Worm (Caenorhabditis elegans) whole organism, L4 larva: ENCODE measurements around the gene nspc-4.
A peak's percentile ranks its signal among the peaks of the same experiment; 100 is the strongest.

Source experiments
- F10B5.3 ChIP-seq: sonication (generic microtip); optimal IDR thresholded peaks from 2 replicates; lab custom pipeline; 2016; ENCODE audit warnings: mild to moderate bottlenecking, missing genetic modification characterization, missing compliant biosample characterization
- F37D6.2 ChIP-seq: sonication (generic microtip); optimal IDR thresholded peaks from 2 replicates; lab custom pipeline; 2016; ENCODE audit warnings: mild to moderate bottlenecking, missing genetic modification characterization, missing compliant biosample characterization
- F49E8.2 ChIP-seq: sonication (generic microtip); optimal IDR thresholded peaks from 2 replicates; lab custom pipeline; 2016; ENCODE audit warnings: missing compliant biosample characterization, mild to moderate bottlenecking, missing genetic modification characterization, borderline replicate concordance
- T26A8.4 ChIP-seq: fragments of 200-800 bp; sonication (Bioruptor generic); IDR thresholded peaks from 2 replicates; pipeline ENCODE4 v1.3.6; 2022; ENCODE audit warnings: missing genetic modification characterization, missing compliant biosample characterization
- Y105C5A.15 ChIP-seq: fragments of 200-800 bp; sonication (Bioruptor generic); IDR thresholded peaks from 2 replicates; pipeline ENCODE4 v1.3.6; 2022; ENCODE audit warnings: missing genetic modification characterization, missing compliant biosample characterization
- Y48G9A.11 ChIP-seq: fragments of 200-800 bp; sonication (Bioruptor generic); IDR thresholded peaks from 2 replicates; pipeline ENCODE4 v1.3.6; 2022; ENCODE audit warnings: missing genetic modification reagents, missing genetic modification characterization, missing compliant biosample characterization
- Y5F2A.4 ChIP-seq: fragments of 200-800 bp; sonication (Bioruptor generic); optimal IDR thresholded peaks from 2 replicates; lab custom pipeline; 2018; ENCODE audit warnings: mild to moderate bottlenecking, missing genetic modification characterization, missing compliant biosample characterization
- ZK337.2 ChIP-seq: fragments of 200-800 bp; sonication (Bioruptor generic); IDR thresholded peaks from 2 replicates; pipeline ENCODE4 v1.3.6; 2022; ENCODE audit warnings: missing genetic modification reagents, missing genetic modification characterization, missing compliant biosample characterization
- aha-1 ChIP-seq: fragments of 150-350 bp; peaks from one replicate; lab custom pipeline; 2014; ENCODE audit warnings: missing biosample characterization, missing genetic modification characterization
- aly-2 ChIP-seq: sonication (generic microtip); optimal IDR thresholded peaks from 2 replicates; lab custom pipeline; 2018; ENCODE audit warnings: missing biosample characterization, missing genetic modification characterization
- ceh-28 ChIP-seq: fragments of 150-350 bp; optimal IDR thresholded peaks from 2 replicates; lab custom pipeline; 2014; ENCODE audit warnings: missing biosample characterization, missing genetic modification reagents, missing genetic modification characterization
- ceh-32 ChIP-seq: sonication (generic microtip); optimal IDR thresholded peaks from 2 replicates; lab custom pipeline; 2016; ENCODE audit warnings: mild to moderate bottlenecking, missing genetic modification characterization, missing compliant biosample characterization; ENCODE audit not compliant: poor library complexity
- daf-16 ChIP-seq, 3 experiments: sonication (generic microtip); optimal IDR thresholded peaks; 2 replicates each; lab custom pipeline; 2016 to 2017; ENCODE audit warnings: missing genetic modification characterization in 3 of 3, missing genetic modification reagents in 3 of 3, mild to moderate bottlenecking in 2 of 3, missing compliant biosample characterization in 2 of 3, missing biosample characterization in 1 of 3, moderate library complexity in 1 of 3
- dmd-8 ChIP-seq: fragments of 200-800 bp; sonication (Bioruptor generic); IDR thresholded peaks from 2 replicates; pipeline ENCODE4 v1.3.6; 2022; ENCODE audit warnings: missing genetic modification characterization, missing compliant biosample characterization
- dve-1 ChIP-seq: sonication (generic microtip); optimal IDR thresholded peaks from 2 replicates; lab custom pipeline; 2017; ENCODE audit warnings: antibody characterized with exemption, mild to moderate bottlenecking, missing genetic modification characterization, missing compliant biosample characterization; ENCODE audit not compliant: insufficient read depth
- egl-27 ChIP-seq: sonication (generic microtip); optimal IDR thresholded peaks from 3 replicates; lab custom pipeline; 2017; ENCODE audit warnings: missing biosample characterization, missing genetic modification reagents, missing genetic modification characterization
- egl-43 ChIP-seq: fragments of 200-800 bp; sonication (Bioruptor generic); IDR thresholded peaks from 2 replicates; pipeline ENCODE4 v1.3.6; 2022; ENCODE audit warnings: missing genetic modification reagents, missing genetic modification characterization, missing compliant biosample characterization
- fkh-10 ChIP-seq: fragments of 150-350 bp; optimal IDR thresholded peaks from 2 replicates; lab custom pipeline; 2014; ENCODE audit warnings: missing biosample characterization, missing genetic modification reagents, missing genetic modification characterization
- hif-1 ChIP-seq, 2 experiments: sonication (generic microtip); optimal IDR thresholded peaks; 2 replicates each; lab custom pipeline; 2016 to 2017; ENCODE audit warnings: missing compliant biosample characterization in 2 of 2, missing genetic modification characterization in 2 of 2, missing genetic modification reagents in 2 of 2, missing genotype in 2 of 2, mild to moderate bottlenecking in 1 of 2
- hlh-30 ChIP-seq: sonication (generic microtip); optimal IDR thresholded peaks from 2 replicates; lab custom pipeline; 2017; ENCODE audit warnings: antibody characterized with exemption, mild to moderate bottlenecking, missing genetic modification characterization, missing compliant biosample characterization; ENCODE audit not compliant: insufficient read depth
- hmg-1.1 ChIP-seq: fragments of 200-800 bp; sonication (Bioruptor generic); IDR thresholded peaks from 2 replicates; pipeline ENCODE4 v1.3.6; 2022; ENCODE audit warnings: missing genetic modification reagents, missing genetic modification characterization, missing compliant biosample characterization
- jun-1 ChIP-seq: fragments of 150-350 bp; optimal IDR thresholded peaks from 2 replicates; lab custom pipeline; 2014; ENCODE audit warnings: missing biosample characterization, missing genetic modification reagents, missing genetic modification characterization
- lin-38 ChIP-seq: fragments of 200-800 bp; sonication (Bioruptor generic); IDR thresholded peaks from 2 replicates; pipeline ENCODE4 v1.3.6; 2022; ENCODE audit warnings: missing genetic modification reagents, missing genetic modification characterization, missing compliant biosample characterization
- lin-39 ChIP-seq: fragments of 150-350 bp; optimal IDR thresholded peaks from 2 replicates; lab custom pipeline; 2014; ENCODE audit warnings: missing biosample characterization, missing genetic modification reagents, missing genetic modification characterization
- lir-3 ChIP-seq: sonication (generic microtip); optimal IDR thresholded peaks from 2 replicates; lab custom pipeline; 2016; ENCODE audit warnings: mild to moderate bottlenecking, missing genetic modification characterization, missing compliant biosample characterization
- lsy-2 ChIP-seq, 2 experiments: fragments of 150-350 bp in 1 of 2; sonication (generic microtip) in 1 of 2; optimal IDR thresholded peaks; 2 replicates each; lab custom pipeline; 2014 to 2017; ENCODE audit warnings: missing biosample characterization in 2 of 2, missing genetic modification characterization in 2 of 2
- madf-9 ChIP-seq: fragments of 200-800 bp; sonication (Bioruptor generic); conservative IDR thresholded peaks from 2 replicates; pipeline ENCODE4 v1.3.6; 2022; ENCODE audit warnings: missing genetic modification reagents, missing genetic modification characterization, missing compliant biosample characterization
- mdt-29 ChIP-seq: fragments of 200-800 bp; sonication (Bioruptor generic); IDR thresholded peaks from 2 replicates; pipeline ENCODE4 v1.3.6; 2022; ENCODE audit warnings: missing genetic modification reagents, missing genetic modification characterization, missing compliant biosample characterization
- mxl-2 ChIP-seq: fragments of 200-800 bp; sonication (Bioruptor generic); conservative IDR thresholded peaks from 2 replicates; pipeline ENCODE4 v1.3.6; 2022; ENCODE audit warnings: missing genetic modification reagents, missing genetic modification characterization, missing compliant biosample characterization
- mxl-3 ChIP-seq: fragments of 200-800 bp; sonication (Bioruptor generic); optimal IDR thresholded peaks from 2 replicates; lab custom pipeline; 2018; ENCODE audit warnings: mild to moderate bottlenecking, missing genetic modification characterization, missing compliant biosample characterization
- nhr-10 ChIP-seq: fragments of 150-350 bp; optimal IDR thresholded peaks from 2 replicates; lab custom pipeline; 2014; ENCODE audit warnings: missing biosample characterization, missing genetic modification characterization
- nhr-102 ChIP-seq: sonication (generic microtip); optimal IDR thresholded peaks from 2 replicates; lab custom pipeline; 2016; ENCODE audit warnings: mild to moderate bottlenecking, missing genetic modification characterization, moderate library complexity, missing compliant biosample characterization
- nhr-11 ChIP-seq: fragments of 150-350 bp; optimal IDR thresholded peaks from 2 replicates; lab custom pipeline; 2014; ENCODE audit warnings: missing biosample characterization, missing genetic modification characterization
- nhr-25 ChIP-seq: sonication (generic microtip); optimal IDR thresholded peaks from 2 replicates; lab custom pipeline; 2017; ENCODE audit warnings: missing genetic modification characterization, mild to moderate bottlenecking, missing compliant biosample characterization, antibody characterized with exemption, moderate library complexity, borderline replicate concordance; ENCODE audit not compliant: insufficient read depth
- nhr-28 ChIP-seq: fragments of 150-350 bp; optimal IDR thresholded peaks from 2 replicates; lab custom pipeline; 2014; ENCODE audit warnings: missing biosample characterization, missing genetic modification characterization
- nhr-42 ChIP-seq: fragments of 200-800 bp; sonication (Bioruptor generic); IDR thresholded peaks from 2 replicates; pipeline ENCODE4 v1.3.6; 2022; ENCODE audit warnings: missing genetic modification characterization, missing compliant biosample characterization
- nhr-48 ChIP-seq: sonication (generic microtip); optimal IDR thresholded peaks from 2 replicates; lab custom pipeline; 2016; ENCODE audit warnings: mild to moderate bottlenecking, missing genetic modification characterization, missing compliant biosample characterization
- nhr-76 ChIP-seq: fragments of 150-350 bp; optimal IDR thresholded peaks from 2 replicates; lab custom pipeline; 2014; ENCODE audit warnings: missing biosample characterization, missing genetic modification characterization
- pha-4 ChIP-seq, 2 experiments: fragments of 150-350 bp in 1 of 2; fragments of 200-800 bp in 1 of 2; sonication (Bioruptor generic) in 1 of 2; IDR thresholded peaks in 1 of 2; optimal IDR thresholded peaks in 1 of 2; 2 replicates each; pipeline versions ENCODE4 v1.3.6 to Lab custom; 2014 to 2022; ENCODE audit warnings: missing genetic modification characterization in 2 of 2, missing genetic modification reagents in 2 of 2, missing biosample characterization in 1 of 2, missing compliant biosample characterization in 1 of 2
- php-3 ChIP-seq: fragments of 200-800 bp; sonication (Bioruptor generic); IDR thresholded peaks from 2 replicates; pipeline ENCODE4 v1.3.6; 2022; ENCODE audit warnings: missing genetic modification reagents, missing genetic modification characterization, missing compliant biosample characterization
- sdz-12 ChIP-seq: fragments of 200-800 bp; sonication (Bioruptor generic); optimal IDR thresholded peaks from 2 replicates; lab custom pipeline; 2018; ENCODE audit warnings: mild to moderate bottlenecking, missing genetic modification characterization, missing compliant biosample characterization
- tra-1 ChIP-seq: fragments of 200-800 bp; sonication (Bioruptor generic); IDR thresholded peaks from 2 replicates; pipeline ENCODE4 v1.3.6; 2022; ENCODE audit warnings: missing genetic modification reagents, missing genetic modification characterization, missing compliant biosample characterization
- zfp-2 ChIP-seq: sonication (generic microtip); optimal IDR thresholded peaks from 2 replicates; lab custom pipeline; 2016; ENCODE audit warnings: mild to moderate bottlenecking, missing genetic modification characterization, missing compliant biosample characterization
- zip-2 ChIP-seq: fragments of 150-350 bp; optimal IDR thresholded peaks from 2 replicates; lab custom pipeline; 2014; ENCODE audit warnings: missing biosample characterization, missing genetic modification characterization
- ztf-11 ChIP-seq: fragments of 150-350 bp; optimal IDR thresholded peaks from 2 replicates; lab custom pipeline; 2014; ENCODE audit warnings: missing biosample characterization, missing genetic modification characterization

The nspc-4 gene

ce11 chrX:8567166-8567565 lies 29.0 kb upstream of the nspc-4 start (continued):
- TF ChIP-seq T26A8.4: no peak

ce11 chrX:8566521-8567032 lies 28.4 kb upstream of the nspc-4 start:
- TF ChIP-seq aha-1 (peak; percentile 90), nhr-102 (tag; lab: Kevin White, UChicago) (no peak), nhr-11 (peak; percentile 4)

ce11 chrX:8565810-8566416 lies 27.8 kb upstream of the nspc-4 start:
- TF ChIP-seq nhr-25 (no peak), hmg-1.1 (GFP tag; lab: Robert Waterston, UW) (0 out of 2 replicates have a peak, but pooled peaks have one; percentile 8), hif-1 (tag; optimal IDR thresholded peaks at IDR 0.05; lab: Kevin White, UChicago) (peak in 1 of 2 experiments; percentile 25), mdt-29 (GFP tag; lab: Robert Waterston, UW) (no peak), nhr-76 (tag; lab: Kevin White, UChicago) (no peak), F37D6.2 (peak; percentile 25), daf-16 (GFP tag; optimal IDR thresholded peaks at IDR 0.05; lab: Kevin White, UChicago) (no peak), daf-16 (tag; optimal IDR thresholded peaks at IDR 0.05; lab: Kevin White, UChicago) (peak; percentile 2), madf-9 (GFP tag; lab: Robert Waterston, UW) (no peak), ZK337.2 (GFP tag; lab: Robert Waterston, UW) (no peak), fkh-10 (GFP tag; lab: Kevin White, UChicago) (peak; percentile 21), ceh-28 (tag; lab: Kevin White, UChicago) (no peak), aly-2 (tag; lab: Kevin White, UChicago) (no peak), nhr-42 (no peak), tra-1 (GFP tag; lab: Robert Waterston, UW) (no peak), egl-43 (GFP tag; lab: Robert Waterston, UW) (no peak), lin-38 (GFP tag; lab: Robert Waterston, UW) (no peak), lin-39 (tag; lab: Kevin White, UChicago) (no peak), Y5F2A.4 (no peak), lir-3 (tag; lab: Kevin White, UChicago) (no peak), nhr-10 (tag; lab: Kevin White, UChicago) (no peak), jun-1 (tag; lab: Kevin White, UChicago) (no peak), lsy-2 (tag; optimal IDR thresholded peaks at IDR 0.05; lab: Kevin White, UChicago) (peak in 1 of 2 experiments; percentile 14), ztf-11 (tag; lab: Kevin White, UChicago) (no peak), dmd-8 (GFP tag; lab: Robert Waterston, UW) (no peak), nhr-28 (tag; lab: Kevin White, UChicago) (no peak), ceh-32 (tag; lab: Kevin White, UChicago) (no peak), zip-2 (tag; lab: Kevin White, UChicago) (no peak), nhr-48 (no peak), Y48G9A.11 (GFP tag; lab: Robert Waterston, UW) (no peak), pha-4 (GFP tag; IDR thresholded peaks at IDR 0.05; lab: Robert Waterston, UW) (no peak), pha-4 (tag; optimal IDR thresholded peaks at IDR 0.05; lab: Kevin White, UChicago) (no peak), php-3 (GFP tag; lab: Robert Waterston, UW) (no peak), hlh-30 (peak; percentile 36), mxl-3 (GFP tag; lab: Kevin White, UChicago) (peak; percentile 44), Y105C5A.15 (no peak), mxl-2 (GFP tag; lab: Robert Waterston, UW) (no peak), F49E8.2 (tag; lab: Kevin White, UChicago) (no peak), egl-27 (tag; lab: Kevin White, UChicago) (no peak), dve-1 (no peak), F10B5.3 (tag; lab: Kevin White, UChicago) (no peak), T26A8.4 (no peak), sdz-12 (GFP tag; lab: Kevin White, UChicago) (no peak), zfp-2 (tag; lab: Kevin White, UChicago) (no peak)
